Worm (Caenorhabditis elegans) whole organism, young adult: ENCODE measurements around the gene K09C8.8.

Source experiments
- B0336.3 ChIP-seq: fragments of 200-800 bp; sonication (Bioruptor generic); IDR thresholded peaks from 2 replicates; pipeline ENCODE4 v1.3.6; 2022; ENCODE audit warnings: missing genetic modification characterization, missing compliant biosample characterization
- D2030.7 ChIP-seq: fragments of 200-800 bp; sonication (Bioruptor generic); IDR thresholded peaks from 2 replicates; pipeline ENCODE4 v1.3.6; 2022; ENCODE audit warnings: missing genetic modification reagents, missing genetic modification characterization, missing compliant biosample characterization
- F10E7.11 ChIP-seq: sonication (generic microtip); optimal IDR thresholded peaks from 2 replicates; lab custom pipeline; 2017; ENCODE audit warnings: mild to moderate bottlenecking, missing genetic modification characterization, moderate library complexity, missing compliant biosample characterization
- F37B4.10 ChIP-seq: fragments of 200-800 bp; sonication (Bioruptor generic); IDR thresholded peaks from 2 replicates; pipeline ENCODE4 v1.3.6; 2022; ENCODE audit warnings: missing genetic modification characterization, missing compliant biosample characterization
- F55B11.4 ChIP-seq: sonication (generic microtip); optimal IDR thresholded peaks from 2 replicates; lab custom pipeline; 2016; ENCODE audit warnings: missing compliant biosample characterization, missing genetic modification characterization, borderline replicate concordance; ENCODE audit not compliant: insufficient read depth
- K11D2.4 ChIP-seq: fragments of 200-800 bp; sonication (Bioruptor generic); IDR thresholded peaks from 2 replicates; pipeline ENCODE4 v1.3.6; 2022; ENCODE audit warnings: missing genetic modification reagents, missing genetic modification characterization, missing compliant biosample characterization
- T07F8.4 ChIP-seq: sonication (generic microtip); optimal IDR thresholded peaks from 2 replicates; lab custom pipeline; 2016; ENCODE audit warnings: mild to moderate bottlenecking, missing genetic modification characterization, moderate library complexity, missing compliant biosample characterization
- Y67H2A.10 ChIP-seq: fragments of 200-800 bp; sonication (Bioruptor generic); conservative IDR thresholded peaks from 2 replicates; pipeline ENCODE4 v1.3.6; 2022; ENCODE audit warnings: missing genetic modification reagents, missing genetic modification characterization, missing compliant biosample characterization
- atf-7 ChIP-seq: sonication (generic microtip); optimal IDR thresholded peaks from 2 replicates; lab custom pipeline; 2017; ENCODE audit warnings: mild to moderate bottlenecking, missing genetic modification characterization, missing compliant biosample characterization
- bed-1 ChIP-seq: fragments of 200-800 bp; sonication (Bioruptor generic); IDR thresholded peaks from 2 replicates; pipeline ENCODE4 v1.3.6; 2022; ENCODE audit warnings: missing genetic modification reagents, missing genetic modification characterization, missing compliant biosample characterization
- bed-2 ChIP-seq: fragments of 200-800 bp; sonication (Bioruptor generic); IDR thresholded peaks from 2 replicates; pipeline ENCODE4 v1.3.6; 2022; ENCODE audit warnings: missing genetic modification reagents, missing genetic modification characterization, missing compliant biosample characterization
- ceh-79 ChIP-seq: sonication (generic microtip); optimal IDR thresholded peaks from 2 replicates; lab custom pipeline; 2017; ENCODE audit warnings: mild to moderate bottlenecking, missing genetic modification characterization, missing compliant biosample characterization
- chd-7 ChIP-seq: sonication (generic microtip); optimal IDR thresholded peaks from 2 replicates; lab custom pipeline; 2016; ENCODE audit warnings: mild to moderate bottlenecking, missing genetic modification characterization, moderate library complexity, missing compliant biosample characterization
- die-1 ChIP-seq: sonication (generic microtip); optimal IDR thresholded peaks from 2 replicates; lab custom pipeline; 2016; ENCODE audit warnings: missing genotype, mild to moderate bottlenecking, missing genetic modification characterization, missing compliant biosample characterization
- dpff-1 ChIP-seq: sonication (generic microtip); optimal IDR thresholded peaks from 2 replicates; lab custom pipeline; 2017; ENCODE audit warnings: mild to moderate bottlenecking, missing genetic modification characterization, missing compliant biosample characterization
- gei-17 ChIP-seq: fragments of 200-800 bp; sonication (Bioruptor generic); optimal IDR thresholded peaks from 2 replicates; lab custom pipeline; 2018; ENCODE audit warnings: mild to moderate bottlenecking, missing genetic modification characterization, missing compliant biosample characterization
- hlh-12 ChIP-seq: sonication (generic microtip); optimal IDR thresholded peaks from 2 replicates; lab custom pipeline; 2016; ENCODE audit warnings: missing genetic modification characterization, missing compliant biosample characterization
- hmg-20 ChIP-seq: fragments of 200-800 bp; sonication (Bioruptor generic); IDR thresholded peaks from 2 replicates; pipeline ENCODE4 v1.3.6; 2022; ENCODE audit warnings: missing genetic modification reagents, missing genetic modification characterization, missing compliant biosample characterization
- lin-26 ChIP-seq: fragments of 200-800 bp; sonication (Bioruptor generic); IDR thresholded peaks from 2 replicates; pipeline ENCODE4 v1.3.6; 2022; ENCODE audit warnings: missing genetic modification reagents, missing genetic modification characterization, missing compliant biosample characterization
- lsl-1 ChIP-seq: fragments of 200-800 bp; sonication (Bioruptor generic); optimal IDR thresholded peaks from 2 replicates; lab custom pipeline; 2018; ENCODE audit warnings: mild to moderate bottlenecking, missing genetic modification characterization, moderate library complexity, missing compliant biosample characterization
- lsy-27 ChIP-seq: sonication (generic microtip); optimal IDR thresholded peaks from 2 replicates; lab custom pipeline; 2017; ENCODE audit warnings: missing genetic modification characterization, mild to moderate bottlenecking, missing compliant biosample characterization, antibody characterized with exemption, missing genotype, borderline replicate concordance; ENCODE audit not compliant: insufficient read depth
- madf-3 ChIP-seq: fragments of 200-800 bp; sonication (Bioruptor generic); IDR thresholded peaks from 2 replicates; pipeline ENCODE4 v1.3.6; 2022; ENCODE audit warnings: missing genetic modification reagents, missing genetic modification characterization, missing compliant biosample characterization
- madf-8 ChIP-seq: fragments of 200-800 bp; sonication (Bioruptor generic); conservative IDR thresholded peaks from 2 replicates; pipeline ENCODE4 v1.3.6; 2022; ENCODE audit warnings: missing genetic modification reagents, missing genetic modification characterization, missing compliant biosample characterization
- mel-28 ChIP-seq: sonication (generic microtip); optimal IDR thresholded peaks from 2 replicates; lab custom pipeline; 2016; ENCODE audit warnings: borderline replicate concordance, mild to moderate bottlenecking, missing genetic modification characterization, missing compliant biosample characterization
- nfya-2 ChIP-seq: fragments of 200-800 bp; sonication (Bioruptor generic); IDR thresholded peaks from 2 replicates; pipeline ENCODE4 v1.3.6; 2022; ENCODE audit warnings: missing genetic modification reagents, missing genetic modification characterization, missing compliant biosample characterization
- nhr-120 ChIP-seq: fragments of 200-800 bp; sonication (Bioruptor generic); IDR thresholded peaks from 2 replicates; pipeline ENCODE4 v1.3.6; 2022; ENCODE audit warnings: missing genetic modification characterization, missing compliant biosample characterization
- nhr-179 ChIP-seq: sonication (generic microtip); optimal IDR thresholded peaks from 2 replicates; lab custom pipeline; 2016; ENCODE audit warnings: mild to moderate bottlenecking, missing genetic modification characterization, missing compliant biosample characterization
- rcor-1 ChIP-seq: fragments of 200-800 bp; sonication (Bioruptor generic); IDR thresholded peaks from 2 replicates; pipeline ENCODE4 v1.3.6; 2022; ENCODE audit warnings: missing genetic modification reagents, missing genetic modification characterization, missing compliant biosample characterization
- rec-8 ChIP-seq, 2 experiments: sonication (generic microtip); optimal IDR thresholded peaks; 2 replicates each; lab custom pipeline; 2016; ENCODE audit warnings: mild to moderate bottlenecking in 2 of 2, missing genetic modification characterization in 2 of 2, missing genetic modification reagents in 2 of 2, missing genotype in 2 of 2, missing biosample characterization in 1 of 2, missing compliant biosample characterization in 1 of 2, moderate library complexity in 1 of 2
- snpc-4 ChIP-seq, 5 experiments: fragments of 150-350 bp in 1 of 5; sonication (generic microtip) in 4 of 5; optimal IDR thresholded peaks; 2 replicates each; lab custom pipeline; 2014 to 2018; ENCODE audit warnings: missing genetic modification characterization in 5 of 5, missing biosample characterization in 3 of 5, antibody characterized with exemption in 2 of 5, mild to moderate bottlenecking in 2 of 5, missing compliant biosample characterization in 2 of 5, missing genotype in 2 of 5, moderate library complexity in 2 of 5, missing genetic modification reagents in 1 of 5
- tlf-1 ChIP-seq: fragments of 200-800 bp; sonication (Bioruptor generic); optimal IDR thresholded peaks from 2 replicates; lab custom pipeline; 2018; ENCODE audit warnings: mild to moderate bottlenecking, missing genetic modification characterization, missing compliant biosample characterization
- unc-130 ChIP-seq: sonication (generic microtip); optimal IDR thresholded peaks from 2 replicates; lab custom pipeline; 2016; ENCODE audit warnings: missing genetic modification reagents, missing genetic modification characterization, missing compliant biosample characterization
- ztf-18 ChIP-seq: sonication (generic microtip); optimal IDR thresholded peaks from 2 replicates; lab custom pipeline; 2016; ENCODE audit warnings: missing genotype, mild to moderate bottlenecking, missing genetic modification characterization, missing compliant biosample characterization
- ztf-6 ChIP-seq: fragments of 200-800 bp; sonication (Bioruptor generic); IDR thresholded peaks from 2 replicates; pipeline ENCODE4 v1.3.6; 2022; ENCODE audit warnings: missing genetic modification reagents, missing genetic modification characterization, missing compliant biosample characterization

The K09C8.8 gene

DNA sequence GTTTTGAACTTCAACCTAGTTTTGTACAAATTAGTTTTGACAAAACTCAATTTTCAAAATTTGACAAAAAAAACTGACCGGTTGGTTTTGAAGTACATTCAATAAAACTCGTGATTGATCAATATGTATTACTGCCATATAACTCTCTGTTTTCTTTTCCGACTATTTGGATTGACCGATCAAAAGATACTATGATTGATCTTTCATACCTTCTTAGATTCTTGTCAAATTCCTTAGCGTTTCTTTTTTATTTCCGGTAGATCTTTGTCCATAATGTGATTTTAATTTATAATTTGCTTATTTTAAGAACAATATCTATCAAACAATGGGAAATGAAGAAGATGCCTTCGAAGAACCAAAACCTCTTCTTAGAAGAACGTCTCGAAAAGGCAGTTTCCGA is 41.6 kb downstream of the K09C8.8 start, which contains the start of gene F58A3.3:
F58A3.3 (plus strand) TSS at position 301 of the 400 bp plus-strand sequence.
- TF ChIP-seq snpc-4 (GFP tag; optimal IDR thresholded peaks at IDR 0.05; lab: Kevin White, UChicago) (no peak), snpc-4 (tag; optimal IDR thresholded peaks at IDR 0.05; lab: Kevin White, UChicago) (no peak), F37B4.10 (GFP tag; lab: Robert Waterston, UW) (no peak), Y67H2A.10 (GFP tag; lab: Robert Waterston, UW) (no peak), chd-7 (tag; lab: Kevin White, UChicago) (no peak), ceh-79 (tag; lab: Kevin White, UChicago) (no peak), K11D2.4 (GFP tag; lab: Robert Waterston, UW) (no peak), lsl-1 (GFP tag; lab: Kevin White, UChicago) (no peak), ztf-18 (no peak)

DNA sequence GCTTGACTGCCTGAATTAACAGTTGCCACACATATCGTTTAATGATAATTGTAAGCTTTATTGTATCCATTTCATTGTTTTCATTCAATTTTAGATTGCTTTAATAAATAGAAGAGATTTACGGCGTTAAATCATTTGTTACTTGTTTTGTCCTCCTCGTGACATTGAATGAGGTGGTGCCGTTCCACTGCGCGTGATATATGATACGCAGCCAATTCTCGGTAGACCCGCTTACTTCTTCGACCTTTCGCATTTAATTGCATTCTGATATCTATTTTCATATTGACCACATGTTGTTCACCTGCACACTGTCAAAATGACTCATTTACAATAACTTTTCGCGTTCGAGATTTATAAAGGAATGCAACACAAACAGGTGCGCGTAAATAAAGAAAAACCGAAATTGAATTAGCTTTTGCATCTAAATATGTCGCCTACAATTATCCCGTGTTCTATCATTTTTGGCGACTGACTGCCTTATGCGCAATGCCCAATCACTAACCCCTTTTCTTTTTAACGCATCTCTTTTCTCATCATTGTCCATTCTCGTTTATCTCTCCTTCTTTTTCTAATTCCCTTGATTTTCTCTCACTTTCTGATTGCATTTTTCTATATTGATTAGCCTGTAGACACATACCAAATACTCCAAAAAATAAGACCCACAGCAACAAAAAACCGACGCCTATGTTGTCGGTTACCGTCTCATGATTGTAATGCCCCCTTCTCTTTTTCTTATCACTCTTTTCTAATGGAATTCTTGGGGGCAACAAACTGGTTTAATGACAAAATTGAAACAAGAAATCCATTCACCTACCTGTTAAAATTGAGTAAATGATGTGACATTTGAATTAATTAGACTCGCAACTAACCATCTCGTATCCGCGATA is 43.9 kb downstream of the K09C8.8 start:
- TF ChIP-seq unc-130 = no peak
- TF ChIP-seq F10E7.11 (tag; lab: Kevin White, UChicago) = no peak
- no peak for TF ChIP-seq lsl-1 (GFP tag; lab: Kevin White, UChicago)
- no peak for TF ChIP-seq nhr-179 (tag; lab: Kevin White, UChicago)
- no peak for TF ChIP-seq T07F8.4 (tag; lab: Kevin White, UChicago)
- no peak for TF ChIP-seq die-1 (tag; lab: Kevin White, UChicago)
- TF ChIP-seq hmg-20 (GFP tag; lab: Robert Waterston, UW) = no peak
- no peak for TF ChIP-seq atf-7 (tag; lab: Kevin White, UChicago)
- no peak for TF ChIP-seq tlf-1 (GFP tag; lab: Kevin White, UChicago)
- TF ChIP-seq hlh-12 (tag; lab: Kevin White, UChicago) = no peak
- TF ChIP-seq lin-26 (GFP tag; lab: Robert Waterston, UW) = no peak
- no peak for TF ChIP-seq bed-1
- TF ChIP-seq gei-17 (GFP tag; lab: Kevin White, UChicago) = no peak
- no peak for TF ChIP-seq snpc-4 (GFP tag; optimal IDR thresholded peaks at IDR 0.05; lab: Kevin White, UChicago)
- no peak for TF ChIP-seq snpc-4 (tag; optimal IDR thresholded peaks at IDR 0.05; lab: Kevin White, UChicago)
- TF ChIP-seq madf-8 (GFP tag; lab: Robert Waterston, UW) = no peak
- no peak for TF ChIP-seq D2030.7 (GFP tag; lab: Robert Waterston, UW)
- no peak for TF ChIP-seq rcor-1 (GFP tag; lab: Robert Waterston, UW)
- TF ChIP-seq madf-3 (GFP tag; lab: Robert Waterston, UW) = no peak
- TF ChIP-seq ztf-6 (GFP tag; lab: Robert Waterston, UW) = no peak

DNA sequence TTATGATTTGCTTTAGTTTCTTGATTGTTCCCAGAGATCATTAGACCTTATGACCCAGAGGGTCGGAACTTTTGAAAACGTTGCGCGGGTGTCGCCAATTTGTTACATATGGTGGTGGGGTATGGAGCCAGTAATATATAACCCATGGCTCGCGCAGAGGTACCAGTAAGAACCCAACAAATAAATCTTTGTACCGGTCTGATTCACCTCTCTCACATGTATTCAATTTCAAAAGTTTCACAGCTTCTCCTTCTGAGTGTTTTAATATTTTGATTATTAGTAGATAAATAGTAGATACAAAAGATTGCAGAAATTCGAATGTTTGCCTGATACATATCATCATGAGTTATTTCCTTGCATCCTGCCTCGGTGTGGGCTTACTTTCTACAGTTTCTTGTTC is 45.4 kb downstream of the K09C8.8 start, which contains the start of gene egl-15:
egl-15 (plus strand) TSS at position 301 of the 400 bp plus-strand sequence.
- TF ChIP-seq lsy-27 (no peak), rec-8 (tag; optimal IDR thresholded peaks at IDR 0.05; lab: Kevin White, UChicago) (no peak), B0336.3 (GFP tag; lab: Robert Waterston, UW) (no peak), mel-28 (no peak), ceh-79 (tag; lab: Kevin White, UChicago) (no peak), bed-2 (GFP tag; lab: Robert Waterston, UW) (no peak), F55B11.4 (tag; lab: Kevin White, UChicago) (no peak), dpff-1 (tag; lab: Kevin White, UChicago) (no peak), nfya-2 (GFP tag; lab: Robert Waterston, UW) (no peak), nhr-120 (no peak)
- TF ChIP-seq, all 124 proteins: peak for 0
